Worm (Caenorhabditis elegans) whole organism, L4 larva: Measurements from ENCODE around the gene F44G3.7.
A peak's percentile ranks its signal among the peaks of the same experiment; 100 is the strongest.

Experiments used
- F10B5.3 ChIP-seq: sonication (generic microtip); optimal IDR thresholded peaks from 2 replicates; lab custom pipeline; 2016; ENCODE audit warnings: mild to moderate bottlenecking, missing genetic modification characterization, missing compliant biosample characterization
- F26F4.8 ChIP-seq: fragments of 200-800 bp; sonication (Bioruptor generic); conservative IDR thresholded peaks from 2 replicates; pipeline ENCODE4 v1.3.6; 2022; ENCODE audit warnings: missing genetic modification characterization, missing compliant biosample characterization
- F49E8.2 ChIP-seq: sonication (generic microtip); optimal IDR thresholded peaks from 2 replicates; lab custom pipeline; 2016; ENCODE audit warnings: missing compliant biosample characterization, mild to moderate bottlenecking, missing genetic modification characterization, borderline replicate concordance
- T26A8.4 ChIP-seq: fragments of 200-800 bp; sonication (Bioruptor generic); IDR thresholded peaks from 2 replicates; pipeline ENCODE4 v1.3.6; 2022; ENCODE audit warnings: missing genetic modification characterization, missing compliant biosample characterization
- Y105C5A.15 ChIP-seq: fragments of 200-800 bp; sonication (Bioruptor generic); IDR thresholded peaks from 2 replicates; pipeline ENCODE4 v1.3.6; 2022; ENCODE audit warnings: missing genetic modification characterization, missing compliant biosample characterization
- Y48G9A.11 ChIP-seq: fragments of 200-800 bp; sonication (Bioruptor generic); IDR thresholded peaks from 2 replicates; pipeline ENCODE4 v1.3.6; 2022; ENCODE audit warnings: missing genetic modification reagents, missing genetic modification characterization, missing compliant biosample characterization
- Y75B8A.6 ChIP-seq: fragments of 200-800 bp; sonication (Bioruptor generic); IDR thresholded peaks from 2 replicates; pipeline ENCODE4 v1.3.6; 2022; ENCODE audit warnings: missing genetic modification reagents, missing genetic modification characterization, missing compliant biosample characterization
- aly-2 ChIP-seq: sonication (generic microtip); optimal IDR thresholded peaks from 2 replicates; lab custom pipeline; 2018; ENCODE audit warnings: missing biosample characterization, missing genetic modification characterization
- attf-4 ChIP-seq: sonication (generic microtip); optimal IDR thresholded peaks from 3 replicates; lab custom pipeline; 2017; ENCODE audit warnings: missing biosample characterization, missing genetic modification characterization
- ceh-20 ChIP-seq: fragments of 200-800 bp; sonication (Bioruptor generic); IDR thresholded peaks from 2 replicates; pipeline ENCODE4 v1.3.6; 2022; ENCODE audit warnings: missing genetic modification reagents, missing genetic modification characterization, missing compliant biosample characterization
- ceh-32 ChIP-seq: sonication (generic microtip); optimal IDR thresholded peaks from 2 replicates; lab custom pipeline; 2016; ENCODE audit warnings: mild to moderate bottlenecking, missing genetic modification characterization, missing compliant biosample characterization; ENCODE audit not compliant: poor library complexity
- ceh-82 ChIP-seq: sonication (generic microtip); optimal IDR thresholded peaks from 2 replicates; lab custom pipeline; 2017; ENCODE audit warnings: missing biosample characterization, missing genetic modification characterization
- cey-2 ChIP-seq: sonication (generic microtip); optimal IDR thresholded peaks from 3 replicates; lab custom pipeline; 2017; ENCODE audit warnings: missing genetic modification characterization, mild to moderate bottlenecking, missing compliant biosample characterization, antibody characterized with exemption, borderline replicate concordance; ENCODE audit not compliant: insufficient read depth
- daf-16 ChIP-seq, 3 experiments: sonication (generic microtip); optimal IDR thresholded peaks; 2 replicates each; lab custom pipeline; 2016 to 2017; ENCODE audit warnings: missing genetic modification characterization in 3 of 3, missing genetic modification reagents in 3 of 3, mild to moderate bottlenecking in 2 of 3, missing compliant biosample characterization in 2 of 3, missing biosample characterization in 1 of 3, moderate library complexity in 1 of 3
- dmd-6 ChIP-seq: fragments of 200-800 bp; sonication (Bioruptor generic); IDR thresholded peaks from 2 replicates; pipeline ENCODE4 v1.3.6; 2022; ENCODE audit warnings: missing genetic modification reagents, missing genetic modification characterization, missing compliant biosample characterization
- dmd-9 ChIP-seq: fragments of 200-800 bp; sonication (Bioruptor generic); IDR thresholded peaks from 2 replicates; pipeline ENCODE4 v1.3.6; 2022; ENCODE audit warnings: missing genetic modification reagents, missing genetic modification characterization, missing compliant biosample characterization
- dpl-1 ChIP-seq: fragments of 150-350 bp; optimal IDR thresholded peaks from 2 replicates; lab custom pipeline; 2014; ENCODE audit warnings: missing biosample characterization, missing genetic modification reagents, missing genetic modification characterization
- duxl-1 ChIP-seq: sonication (generic microtip); optimal IDR thresholded peaks from 2 replicates; lab custom pipeline; 2016; ENCODE audit warnings: mild to moderate bottlenecking, missing genetic modification characterization, moderate library complexity, missing compliant biosample characterization; ENCODE audit not compliant: poor library complexity
- dve-1 ChIP-seq: sonication (generic microtip); optimal IDR thresholded peaks from 2 replicates; lab custom pipeline; 2017; ENCODE audit warnings: antibody characterized with exemption, mild to moderate bottlenecking, missing genetic modification characterization, missing compliant biosample characterization; ENCODE audit not compliant: insufficient read depth
- egl-43 ChIP-seq: fragments of 200-800 bp; sonication (Bioruptor generic); IDR thresholded peaks from 2 replicates; pipeline ENCODE4 v1.3.6; 2022; ENCODE audit warnings: missing genetic modification reagents, missing genetic modification characterization, missing compliant biosample characterization
- fos-1 ChIP-seq: fragments of 150-350 bp; optimal IDR thresholded peaks from 2 replicates; lab custom pipeline; 2014; ENCODE audit warnings: missing biosample characterization, missing genetic modification characterization
- lin-1 ChIP-seq: fragments of 200-800 bp; sonication (Bioruptor generic); IDR thresholded peaks from 2 replicates; pipeline ENCODE4 v1.3.6; 2022; ENCODE audit warnings: missing genetic modification reagents, missing genetic modification characterization, missing compliant biosample characterization
- lin-15B ChIP-seq: fragments of 150-350 bp; sonication (generic microtip); optimal IDR thresholded peaks from 3 replicates; lab custom pipeline; 2014; ENCODE audit warnings: missing biosample characterization, missing genetic modification characterization
- lin-38 ChIP-seq: fragments of 200-800 bp; sonication (Bioruptor generic); IDR thresholded peaks from 2 replicates; pipeline ENCODE4 v1.3.6; 2022; ENCODE audit warnings: missing genetic modification reagents, missing genetic modification characterization, missing compliant biosample characterization
- lsy-2 ChIP-seq, 2 experiments: fragments of 150-350 bp in 1 of 2; sonication (generic microtip) in 1 of 2; optimal IDR thresholded peaks; 2 replicates each; lab custom pipeline; 2014 to 2017; ENCODE audit warnings: missing biosample characterization in 2 of 2, missing genetic modification characterization in 2 of 2
- madf-5 ChIP-seq, 2 experiments: fragments of 200-800 bp; sonication (Bioruptor generic); IDR thresholded peaks; 2 replicates each; pipeline ENCODE4 v1.3.6; 2022; ENCODE audit warnings: missing compliant biosample characterization in 2 of 2, missing genetic modification characterization in 2 of 2
- mep-1 ChIP-seq: fragments of 150-350 bp; sonication (generic microtip); optimal IDR thresholded peaks from 3 replicates; lab custom pipeline; 2014; ENCODE audit warnings: missing biosample characterization, missing genetic modification characterization
- mes-2 ChIP-seq: sonication (generic microtip); optimal IDR thresholded peaks from 2 replicates; lab custom pipeline; 2016; ENCODE audit warnings: missing genotype, mild to moderate bottlenecking, missing genetic modification characterization, missing compliant biosample characterization; ENCODE audit not compliant: poor library complexity, severe bottlenecking
- mxl-3 ChIP-seq: fragments of 200-800 bp; sonication (Bioruptor generic); optimal IDR thresholded peaks from 2 replicates; lab custom pipeline; 2018; ENCODE audit warnings: mild to moderate bottlenecking, missing genetic modification characterization, missing compliant biosample characterization
- nhr-25 ChIP-seq: sonication (generic microtip); optimal IDR thresholded peaks from 2 replicates; lab custom pipeline; 2017; ENCODE audit warnings: missing genetic modification characterization, mild to moderate bottlenecking, missing compliant biosample characterization, antibody characterized with exemption, moderate library complexity, borderline replicate concordance; ENCODE audit not compliant: insufficient read depth
- nhr-28 ChIP-seq: fragments of 150-350 bp; optimal IDR thresholded peaks from 2 replicates; lab custom pipeline; 2014; ENCODE audit warnings: missing biosample characterization, missing genetic modification characterization
- nhr-42 ChIP-seq: fragments of 200-800 bp; sonication (Bioruptor generic); IDR thresholded peaks from 2 replicates; pipeline ENCODE4 v1.3.6; 2022; ENCODE audit warnings: missing genetic modification characterization, missing compliant biosample characterization
- nhr-48 ChIP-seq: sonication (generic microtip); optimal IDR thresholded peaks from 2 replicates; lab custom pipeline; 2016; ENCODE audit warnings: mild to moderate bottlenecking, missing genetic modification characterization, missing compliant biosample characterization
- nhr-6 ChIP-seq: fragments of 150-350 bp; optimal IDR thresholded peaks from 2 replicates; lab custom pipeline; 2014; ENCODE audit warnings: missing biosample characterization, missing genetic modification characterization
- nhr-76 ChIP-seq: fragments of 150-350 bp; optimal IDR thresholded peaks from 2 replicates; lab custom pipeline; 2014; ENCODE audit warnings: missing biosample characterization, missing genetic modification characterization
- nhr-77 ChIP-seq: fragments of 150-350 bp; optimal IDR thresholded peaks from 2 replicates; lab custom pipeline; 2014; ENCODE audit warnings: missing biosample characterization, missing genetic modification characterization
- php-3 ChIP-seq: fragments of 200-800 bp; sonication (Bioruptor generic); IDR thresholded peaks from 2 replicates; pipeline ENCODE4 v1.3.6; 2022; ENCODE audit warnings: missing genetic modification reagents, missing genetic modification characterization, missing compliant biosample characterization
- pqm-1 ChIP-seq: sonication (generic microtip); optimal IDR thresholded peaks from 2 replicates; lab custom pipeline; 2017; ENCODE audit warnings: missing biosample characterization, missing genetic modification characterization
- spr-1 ChIP-seq: sonication (generic microtip); optimal IDR thresholded peaks from 2 replicates; lab custom pipeline; 2016; ENCODE audit warnings: mild to moderate bottlenecking, missing genetic modification characterization, missing compliant biosample characterization
- unc-130 ChIP-seq: sonication (generic microtip); optimal IDR thresholded peaks from 2 replicates; lab custom pipeline; 2016; ENCODE audit warnings: missing genetic modification reagents, missing genetic modification characterization, missing compliant biosample characterization
- unc-39 ChIP-seq: sonication (generic microtip); optimal IDR thresholded peaks from 2 replicates; lab custom pipeline; 2017; ENCODE audit warnings: missing biosample characterization, missing genetic modification characterization
- unc-62 ChIP-seq, 3 experiments: fragments of 150-350 bp in 1 of 3; sonication (generic microtip); optimal IDR thresholded peaks in 2 of 3; peaks in 1 of 3; 1 replicate in 1 of 3; 2 replicates in 2 of 3; lab custom pipeline; 2014 to 2017; ENCODE audit warnings: missing biosample characterization in 3 of 3, missing genetic modification characterization in 3 of 3, missing genetic modification reagents in 3 of 3, missing genotype in 1 of 3
- vab-7 ChIP-seq: fragments of 200-800 bp; sonication (Bioruptor generic); IDR thresholded peaks from 2 replicates; pipeline ENCODE4 v1.3.6; 2022; ENCODE audit warnings: missing genetic modification reagents, missing genetic modification characterization, missing compliant biosample characterization
- zfp-3 ChIP-seq: fragments of 200-800 bp; sonication (Bioruptor generic); conservative IDR thresholded peaks from 2 replicates; pipeline ENCODE4 v1.3.6; 2022; ENCODE audit warnings: missing genetic modification reagents, missing genetic modification characterization, missing compliant biosample characterization

Gene F44G3.7

DNA sequence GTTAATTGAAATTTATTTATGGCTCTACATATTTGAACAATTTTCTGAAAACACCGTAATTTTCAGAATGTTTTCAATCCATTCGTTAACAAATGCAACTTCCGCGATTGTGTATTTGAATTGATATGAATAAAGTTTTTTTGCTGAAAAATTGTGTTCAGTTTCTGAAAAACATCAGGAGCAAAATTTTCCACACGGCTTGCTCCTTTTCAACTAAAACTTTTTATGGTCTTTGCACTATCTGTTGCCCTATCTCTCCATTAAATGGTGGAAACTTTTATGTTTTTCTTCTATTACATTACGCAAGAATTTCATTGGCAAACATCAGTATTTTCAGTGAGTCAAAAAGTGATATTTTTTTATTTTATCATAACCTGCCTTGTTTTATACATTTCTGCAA is 11.9 kb upstream of the F44G3.7 start, which contains the start of gene F10A3.4:
TSS of gene F10A3.4 (plus strand) at position 301 of the 400 bp plus-strand sequence.
- TF ChIP-seq Y48G9A.11 (GFP tag; lab: Robert Waterston, UW): no peak
- TF ChIP-seq, all 104 proteins: peak for 0

- peak in 1 of 2 experiments; percentile 91 for TF ChIP-seq unc-62 (GFP tag; optimal IDR thresholded peaks at IDR 0.05 in 1 of 2; lab: Kevin White, UChicago)
- no peak for TF ChIP-seq unc-62 (tag; optimal IDR thresholded peaks at IDR 0.05; lab: Kevin White, UChicago)
- TF ChIP-seq unc-39 (tag; lab: Kevin White, UChicago): no peak
- TF ChIP-seq lin-38 (GFP tag; lab: Robert Waterston, UW): no peak
- no peak for TF ChIP-seq Y105C5A.15 (GFP tag; lab: Robert Waterston, UW)
These were observed 8.1 kb upstream of the F44G3.7 start for ce11 chrV:16145009-16145408.

- no peak for TF ChIP-seq ceh-20 (GFP tag; lab: Robert Waterston, UW)
- TF ChIP-seq pqm-1 (tag; lab: Kevin White, UChicago): peak; percentile 42
- TF ChIP-seq mes-2 (tag; lab: Kevin White, UChicago): no peak
- TF ChIP-seq Y48G9A.11 (GFP tag; lab: Robert Waterston, UW): no peak
- TF ChIP-seq ceh-82: no peak
- no peak for TF ChIP-seq duxl-1
- no peak for TF ChIP-seq nhr-42 (GFP tag; lab: Robert Waterston, UW)
- no peak for TF ChIP-seq zfp-3 (GFP tag; lab: Robert Waterston, UW)
- no peak for TF ChIP-seq F26F4.8
- no peak for TF ChIP-seq mep-1
- TF ChIP-seq madf-5 (GFP tag; IDR thresholded peaks at IDR 0.05; lab: Robert Waterston, UW): no peak
- TF ChIP-seq nhr-25: no peak
- no peak for TF ChIP-seq Y75B8A.6
- no peak for TF ChIP-seq F49E8.2 (tag; lab: Kevin White, UChicago)
- TF ChIP-seq nhr-77: peak; percentile 41
- TF ChIP-seq dmd-9 (GFP tag; lab: Robert Waterston, UW): no peak
- no peak for TF ChIP-seq attf-4
- no peak for TF ChIP-seq lin-1 (GFP tag; lab: Robert Waterston, UW)
- TF ChIP-seq nhr-6 (tag; lab: Kevin White, UChicago): no peak
- no peak for TF ChIP-seq fos-1 (tag; lab: Kevin White, UChicago)
- TF ChIP-seq lsy-2 (tag; optimal IDR thresholded peaks at IDR 0.05; lab: Kevin White, UChicago): no peak
- TF ChIP-seq dve-1: no peak
- TF ChIP-seq nhr-76 (tag; lab: Kevin White, UChicago): no peak
- TF ChIP-seq ceh-32 (tag; lab: Kevin White, UChicago): no peak
- TF ChIP-seq spr-1 (tag; lab: Kevin White, UChicago): no peak
- no peak for TF ChIP-seq vab-7
- TF ChIP-seq F10B5.3 (tag; lab: Kevin White, UChicago): no peak
- TF ChIP-seq cey-2 (tag; lab: Kevin White, UChicago): no peak
- no peak for TF ChIP-seq egl-43
- TF ChIP-seq lin-15B: no peak
- no peak for TF ChIP-seq nhr-48
- no peak for TF ChIP-seq lin-38 (GFP tag; lab: Robert Waterston, UW)
- no peak for TF ChIP-seq php-3 (GFP tag; lab: Robert Waterston, UW)
- no peak for TF ChIP-seq aly-2
- no peak for TF ChIP-seq mxl-3 (GFP tag; lab: Kevin White, UChicago)
- TF ChIP-seq dpl-1 (GFP tag; lab: Kevin White, UChicago): no peak
- no peak for TF ChIP-seq T26A8.4 (GFP tag; lab: Robert Waterston, UW)
- no peak for TF ChIP-seq unc-130 (GFP tag; lab: Kevin White, UChicago)
- peak; percentile 52; the same call in 1 of the 2 replicates for TF ChIP-seq dmd-6 (GFP tag; lab: Robert Waterston, UW)
- peak in 1 of 2 experiments; percentile 4 for TF ChIP-seq unc-62 (GFP tag; optimal IDR thresholded peaks at IDR 0.05 in 1 of 2; lab: Kevin White, UChicago)
- no peak for TF ChIP-seq unc-62 (tag; optimal IDR thresholded peaks at IDR 0.05; lab: Kevin White, UChicago)
- TF ChIP-seq daf-16 (GFP tag; optimal IDR thresholded peaks at IDR 0.05; lab: Kevin White, UChicago): no peak
- TF ChIP-seq daf-16 (tag; optimal IDR thresholded peaks at IDR 0.05; lab: Kevin White, UChicago): no peak
- peak; percentile 66 for TF ChIP-seq nhr-28 (tag; lab: Kevin White, UChicago)
These were observed 6.2 kb upstream of the F44G3.7 start, which contains the start of gene fbxa-88 for ce11 chrV:16143066-16143581. Gene fbxa-88 (minus strand): TSS chrV:16143116.
